Worm (Caenorhabditis elegans): ENCODE data around the gene Y94H6A.5.

ce11 chrIV:2657307-2657706 lies 46.5 kb downstream of the Y94H6A.5 start:
- no peak for TF ChIP-seq med-1 (GFP tag; optimal IDR thresholded peaks at IDR 0.05; ENCODE audit: insufficient read depth)
- no peak for TF ChIP-seq ztf-29 (GFP tag; IDR thresholded peaks at IDR 0.05)
- no peak for TF ChIP-seq ref-1 (GFP tag; conservative IDR thresholded peaks at IDR 0.05)

Data from whole organism, midembryonic.